Worm (Caenorhabditis elegans) whole organism, late embryonic: ENCODE data around the gene cpr-1.

Source experiments
- dve-1 ChIP-seq: sonication (generic microtip); optimal IDR thresholded peaks from 2 replicates; lab custom pipeline; 2017; ENCODE audit warnings: antibody characterized with exemption, mild to moderate bottlenecking, missing genetic modification characterization, missing compliant biosample characterization
- lin-11 ChIP-seq: fragments of 200-800 bp; sonication (Bioruptor generic); optimal IDR thresholded peaks from 2 replicates; lab custom pipeline; 2018; ENCODE audit warnings: mild to moderate bottlenecking, missing genetic modification characterization, missing compliant biosample characterization
- pros-1 ChIP-seq: fragments of 150-350 bp; optimal IDR thresholded peaks from 2 replicates; lab custom pipeline; 2014; ENCODE audit warnings: missing biosample characterization, missing genetic modification reagents, missing genetic modification characterization

DNA sequence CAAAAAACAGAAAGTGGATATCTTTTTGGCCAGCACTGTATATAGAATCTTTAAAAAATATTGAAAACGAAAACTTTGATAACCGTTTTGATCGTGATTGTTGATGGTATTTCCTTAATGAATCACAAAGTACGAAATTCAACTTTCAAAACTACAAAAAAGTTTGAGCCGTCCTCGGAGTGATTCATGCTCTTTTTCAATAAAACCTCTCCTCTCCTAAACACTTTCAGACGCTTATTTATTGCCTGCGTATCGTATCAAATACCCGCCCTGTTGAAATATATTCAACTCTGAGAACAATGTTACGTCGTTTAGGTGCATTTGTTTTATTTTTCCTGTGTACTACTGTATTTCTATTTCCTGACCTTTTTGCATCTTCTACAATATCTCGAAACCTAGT, 45.6 kb downstream of the cpr-1 start:
- TF ChIP-seq pros-1 (tag; lab: Kevin White, UChicago) = no peak
- no peak for TF ChIP-seq lin-11 (tag; lab: Kevin White, UChicago)
- no peak for TF ChIP-seq dve-1 (tag; lab: Kevin White, UChicago)
